Worm (Caenorhabditis elegans): Measurements from ENCODE around the gene nhr-40.

DNA sequence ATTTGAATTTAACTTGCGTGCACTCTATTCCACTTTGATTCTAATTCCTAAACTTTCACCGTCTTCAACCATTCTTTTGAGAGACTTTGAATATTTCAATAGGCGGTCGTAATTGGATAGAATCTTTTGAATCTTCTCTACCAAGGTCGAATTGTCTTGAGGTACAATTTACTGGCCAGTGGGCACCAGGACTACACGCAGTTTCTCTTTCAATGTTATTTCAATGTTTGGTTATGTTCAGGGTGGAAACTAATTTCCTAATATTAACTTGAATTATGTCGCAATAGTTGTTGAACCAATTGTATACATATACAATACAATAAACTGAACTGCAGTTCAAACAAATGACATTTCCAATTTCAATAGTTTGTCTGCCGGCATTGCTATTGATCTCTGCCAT lies 5.8 kb upstream of the nhr-40 start:
- peak; percentile 12 for TF ChIP-seq nhr-90 (tag; optimal IDR thresholded peaks at IDR 0.05; ENCODE audit: poor library complexity)
- no peak for TF ChIP-seq lin-39 (tag; optimal IDR thresholded peaks at IDR 0.05)
- TF ChIP-seq tlp-1 (tag; optimal IDR thresholded peaks at IDR 0.05) = no peak
- TF ChIP-seq lin-13 (GFP tag; optimal IDR thresholded peaks at IDR 0.05) = no peak
- no peak for TF ChIP-seq unc-62 (GFP tag; optimal IDR thresholded peaks at IDR 0.05)

All from whole organism, L1 larva.